Fruit fly (Drosophila melanogaster): ENCODE measurements around the gene Hipk.

Hipk gene

DNA sequence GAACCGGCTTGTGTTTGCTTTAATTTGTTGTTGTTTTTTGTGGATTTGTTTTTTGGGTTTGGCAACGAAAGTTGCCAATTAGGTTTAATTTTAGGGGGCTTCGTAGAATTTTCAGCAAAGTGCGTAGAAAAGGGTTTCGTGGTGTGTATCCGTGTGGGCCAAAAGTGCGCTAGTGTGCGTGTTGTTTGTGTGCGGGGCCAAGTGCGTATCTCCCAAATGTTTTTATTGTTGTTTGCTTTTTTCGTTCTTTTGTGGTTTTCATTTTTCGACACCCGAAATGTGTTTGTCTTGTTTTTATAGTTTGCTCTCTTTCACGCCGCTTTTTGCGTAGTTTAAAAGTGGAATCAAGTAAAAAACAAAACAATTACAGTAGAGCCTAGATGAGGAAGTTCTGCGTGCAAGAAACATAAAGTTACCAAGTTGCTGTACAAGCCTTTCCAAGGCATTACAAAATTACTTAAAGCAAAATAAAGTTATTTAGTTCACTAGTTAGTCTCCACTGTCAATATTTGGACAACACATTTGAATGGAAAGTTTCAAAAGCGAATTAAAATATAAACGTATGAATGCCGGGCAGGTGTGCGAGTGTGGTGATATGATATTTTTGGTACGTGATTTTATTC is 4.1 kb downstream of the Hipk start (continued):
- TF ChIP-seq Fer1 (GFP tag; optimal IDR thresholded peaks at IDR 0.05) (peak; percentile 71), CTCF (GFP tag; optimal IDR thresholded peaks at IDR 0.05) (no peak), wek (GFP tag; optimal IDR thresholded peaks at IDR 0.05) (no peak), Mes4 (GFP tag; optimal IDR thresholded peaks at IDR 0.05) (peak; percentile 26), CG18764 (GFP tag; optimal IDR thresholded peaks at IDR 0.05) (no peak), ATbp (GFP tag; optimal IDR thresholded peaks at IDR 0.05) (peak; percentile 19), pros (GFP tag; optimal IDR thresholded peaks at IDR 0.05) (no peak), run (tag; optimal IDR thresholded peaks at IDR 0.05) (no peak), CG6683 (GFP tag; optimal IDR thresholded peaks at IDR 0.05) (peak; percentile 58), D19A (tag; optimal IDR thresholded peaks at IDR 0.05) (peak; percentile 20), slbo (GFP tag; IDR thresholded peaks at IDR 0.05) (peak; percentile 97), crp (GFP tag; optimal IDR thresholded peaks at IDR 0.05) (no peak), CG4424 (GFP tag; optimal IDR thresholded peaks at IDR 0.05) (peak; percentile 34), CG16863 (GFP tag; optimal IDR thresholded peaks at IDR 0.05) (no peak), gem (tag; optimal IDR thresholded peaks at IDR 0.05) (peak; percentile 80), CG2199 (GFP tag; IDR thresholded peaks at IDR 0.05) (no peak), CoRest (tag; optimal IDR thresholded peaks at IDR 0.05) (peak; percentile 82), CG1792 (GFP tag; optimal IDR thresholded peaks at IDR 0.05) (peak; percentile 67), cato (GFP tag; optimal IDR thresholded peaks at IDR 0.05; ENCODE audit: borderline replicate concordance) (no peak), lilli (GFP tag; optimal IDR thresholded peaks at IDR 0.05) (peak; percentile 95), CG13624 (GFP tag; optimal IDR thresholded peaks at IDR 0.05) (peak; percentile 96), fu2 (GFP tag; optimal IDR thresholded peaks at IDR 0.05) (peak; percentile 91), CG8944 (GFP tag; optimal IDR thresholded peaks at IDR 0.05) (peak; percentile 54), jigr1 (GFP tag; IDR thresholded peaks at IDR 0.05) (peak; percentile 40; the same call in 1 of the 3 replicates), CG10462 (GFP tag; optimal IDR thresholded peaks at IDR 0.05) (no peak), tin (GFP tag; optimal IDR thresholded peaks at IDR 0.05) (peak; percentile 47), CG1602 (GFP tag; optimal IDR thresholded peaks at IDR 0.05) (peak; percentile 20), Med (GFP tag) (peak; percentile 99), CG11085 (GFP tag; IDR thresholded peaks at IDR 0.05) (peak; percentile 90), Asciz (GFP tag; optimal IDR thresholded peaks at IDR 0.05) (no peak), CG16779 (GFP tag; IDR thresholded peaks at IDR 0.05) (peak; percentile 92), CG11504 (tag; optimal IDR thresholded peaks at IDR 0.05) (peak; percentile 62), gcm2 (GFP tag; optimal IDR thresholded peaks at IDR 0.05) (no peak), CG9437 (GFP tag; optimal IDR thresholded peaks at IDR 0.05) (no peak), Dp (GFP tag; optimal IDR thresholded peaks at IDR 0.05) (no peak), trem (tag; optimal IDR thresholded peaks at IDR 0.05) (no peak), CG8089 (GFP tag; optimal IDR thresholded peaks at IDR 0.05) (peak; percentile 1), Fer2 (tag; optimal IDR thresholded peaks at IDR 0.05) (peak; percentile 60), Eip74EF (GFP tag; optimal IDR thresholded peaks at IDR 0.05) (peak in 1 of 2 experiments; percentile 58), luna (GFP tag; optimal IDR thresholded peaks at IDR 0.05) (peak; percentile 90), dm (GFP tag; optimal IDR thresholded peaks at IDR 0.05) (peak; percentile 20), Max (GFP tag; optimal IDR thresholded peaks at IDR 0.05) (peak; percentile 63), NFAT (GFP tag; IDR thresholded peaks at IDR 0.05) (peak; percentile 98), CG5245 (GFP tag; optimal IDR thresholded peaks at IDR 0.05) (no peak), Gsc (GFP tag; IDR thresholded peaks at IDR 0.05) (no peak), Lpt (GFP tag; optimal IDR thresholded peaks at IDR 0.05) (no peak), al (GFP tag; IDR thresholded peaks at IDR 0.05) (peak; percentile 93), vfl (GFP tag; optimal IDR thresholded peaks at IDR 0.05) (peak; percentile 94), da (GFP tag; optimal IDR thresholded peaks at IDR 0.05) (peak; percentile 48), CG7963 (GFP tag; IDR thresholded peaks at IDR 0.05; ENCODE audit: partially characterized antibody) (no peak), Myb (GFP tag; optimal IDR thresholded peaks at IDR 0.05) (peak; percentile 71)

Data from whole organism, embryonic.